Worm (Caenorhabditis elegans) whole organism, late embryonic: ENCODE data around the gene egl-27.

Experiments
- C08G9.2 ChIP-seq: sonication (generic microtip); optimal IDR thresholded peaks from 2 replicates; lab custom pipeline; 2016; ENCODE audit warnings: mild to moderate bottlenecking, missing genetic modification characterization, moderate library complexity, missing compliant biosample characterization
- F13H6.1 ChIP-seq: sonication (generic microtip); optimal IDR thresholded peaks from 2 replicates; lab custom pipeline; 2016; ENCODE audit warnings: missing genetic modification characterization, missing compliant biosample characterization
- K02D7.2 ChIP-seq: sonication (generic microtip); optimal IDR thresholded peaks from 2 replicates; lab custom pipeline; 2017; ENCODE audit warnings: mild to moderate bottlenecking, missing genetic modification characterization, missing compliant biosample characterization
- Y22D7AL.16 ChIP-seq: sonication (generic microtip); optimal IDR thresholded peaks from 2 replicates; lab custom pipeline; 2016; ENCODE audit warnings: missing genetic modification characterization, missing compliant biosample characterization
- ama-1 ChIP-seq: fragments of 150-350 bp; optimal IDR thresholded peaks from 2 replicates; lab custom pipeline; 2014
- ceh-18 ChIP-seq: sonication (generic microtip); optimal IDR thresholded peaks from 2 replicates; lab custom pipeline; 2016; ENCODE audit warnings: missing genetic modification characterization, missing compliant biosample characterization
- ceh-19 ChIP-seq: fragments of 200-800 bp; sonication (Bioruptor generic); optimal IDR thresholded peaks from 2 replicates; lab custom pipeline; 2018; ENCODE audit warnings: mild to moderate bottlenecking, missing genetic modification characterization, missing compliant biosample characterization
- ceh-22 ChIP-seq: sonication (generic microtip); optimal IDR thresholded peaks from 2 replicates; lab custom pipeline; 2017; ENCODE audit warnings: missing biosample characterization, missing genetic modification characterization
- ceh-31 ChIP-seq: sonication (generic microtip); optimal IDR thresholded peaks from 2 replicates; lab custom pipeline; 2016; ENCODE audit warnings: missing genetic modification characterization, missing compliant biosample characterization
- ceh-34 ChIP-seq: sonication (generic microtip); optimal IDR thresholded peaks from 2 replicates; lab custom pipeline; 2016; ENCODE audit warnings: mild to moderate bottlenecking, missing genetic modification characterization, missing compliant biosample characterization
- ceh-48 ChIP-seq: sonication (generic microtip); optimal IDR thresholded peaks from 2 replicates; lab custom pipeline; 2016; ENCODE audit warnings: missing genetic modification characterization, inconsistent platforms, missing compliant biosample characterization
- ceh-9 ChIP-seq: sonication (generic microtip); optimal IDR thresholded peaks from 2 replicates; lab custom pipeline; 2016; ENCODE audit warnings: mild to moderate bottlenecking, missing genetic modification characterization, inconsistent platforms, missing compliant biosample characterization
- dve-1 ChIP-seq: sonication (generic microtip); optimal IDR thresholded peaks from 2 replicates; lab custom pipeline; 2017; ENCODE audit warnings: antibody characterized with exemption, mild to moderate bottlenecking, missing genetic modification characterization, missing compliant biosample characterization
- elt-2 ChIP-seq: sonication (generic microtip); optimal IDR thresholded peaks from 2 replicates; lab custom pipeline; 2016; ENCODE audit warnings: missing genetic modification reagents, missing genetic modification characterization, missing compliant biosample characterization
- ets-4 ChIP-seq: sonication (generic microtip); optimal IDR thresholded peaks from 2 replicates; lab custom pipeline; 2016; ENCODE audit warnings: missing genetic modification characterization, missing compliant biosample characterization
- eyg-1 ChIP-seq: sonication (generic microtip); optimal IDR thresholded peaks from 2 replicates; lab custom pipeline; 2016; ENCODE audit warnings: missing genotype, missing genetic modification characterization, missing compliant biosample characterization
- gmeb-2 ChIP-seq: sonication (generic microtip); optimal IDR thresholded peaks from 2 replicates; lab custom pipeline; 2016; ENCODE audit warnings: missing genetic modification characterization, inconsistent platforms, missing compliant biosample characterization
- hlh-13 ChIP-seq: fragments of 200-800 bp; sonication (Bioruptor generic); optimal IDR thresholded peaks from 2 replicates; lab custom pipeline; 2018; ENCODE audit warnings: mild to moderate bottlenecking, missing genetic modification characterization, missing compliant biosample characterization
- hlh-15 ChIP-seq: sonication (generic microtip); optimal IDR thresholded peaks from 2 replicates; lab custom pipeline; 2016; ENCODE audit warnings: missing genetic modification characterization, missing compliant biosample characterization
- hlh-30 ChIP-seq: sonication (generic microtip); optimal IDR thresholded peaks from 2 replicates; lab custom pipeline; 2017; ENCODE audit warnings: antibody characterized with exemption, missing genetic modification characterization, missing compliant biosample characterization; ENCODE audit not compliant: insufficient read depth
- hlh-6 ChIP-seq: sonication (generic microtip); optimal IDR thresholded peaks from 2 replicates; lab custom pipeline; 2016; ENCODE audit warnings: missing genotype, missing genetic modification characterization, missing compliant biosample characterization
- hlh-8 ChIP-seq: sonication (generic microtip); optimal IDR thresholded peaks from 2 replicates; lab custom pipeline; 2016; ENCODE audit warnings: missing genotype, missing genetic modification characterization, missing compliant biosample characterization
- lim-6 ChIP-seq: sonication (generic microtip); optimal IDR thresholded peaks from 2 replicates; lab custom pipeline; 2016; ENCODE audit warnings: missing genetic modification characterization, missing compliant biosample characterization
- lin-11 ChIP-seq: fragments of 200-800 bp; sonication (Bioruptor generic); optimal IDR thresholded peaks from 2 replicates; lab custom pipeline; 2018; ENCODE audit warnings: mild to moderate bottlenecking, missing genetic modification characterization, missing compliant biosample characterization
- nfya-1 ChIP-seq: sonication (generic microtip); optimal IDR thresholded peaks from 2 replicates; lab custom pipeline; 2017; ENCODE audit warnings: missing genetic modification characterization, mild to moderate bottlenecking, missing compliant biosample characterization, antibody characterized with exemption, moderate library complexity
- nhr-11 ChIP-seq: fragments of 150-350 bp; optimal IDR thresholded peaks from 2 replicates; lab custom pipeline; 2014; ENCODE audit warnings: missing biosample characterization, missing genetic modification characterization
- nhr-232 ChIP-seq: sonication (generic microtip); optimal IDR thresholded peaks from 2 replicates; lab custom pipeline; 2016; ENCODE audit warnings: missing genetic modification characterization, missing compliant biosample characterization
- npax-4 ChIP-seq: sonication (generic microtip); optimal IDR thresholded peaks from 2 replicates; lab custom pipeline; 2016; ENCODE audit warnings: missing genetic modification characterization, missing compliant biosample characterization
- pax-1 ChIP-seq: fragments of 150-350 bp; optimal IDR thresholded peaks from 2 replicates; lab custom pipeline; 2014; ENCODE audit warnings: missing biosample characterization, missing genetic modification characterization
- pha-4 ChIP-seq: fragments of 150-350 bp; optimal IDR thresholded peaks from 2 replicates; lab custom pipeline; 2018; ENCODE audit warnings: missing biosample characterization, missing genetic modification reagents, missing genetic modification characterization
- pqm-1 ChIP-seq: sonication (generic microtip); optimal IDR thresholded peaks from 2 replicates; lab custom pipeline; 2016; ENCODE audit warnings: missing genetic modification characterization, missing compliant biosample characterization
- pros-1 ChIP-seq: fragments of 150-350 bp; optimal IDR thresholded peaks from 2 replicates; lab custom pipeline; 2014; ENCODE audit warnings: missing biosample characterization, missing genetic modification reagents, missing genetic modification characterization
- ref-2 ChIP-seq: sonication (generic microtip); optimal IDR thresholded peaks from 2 replicates; lab custom pipeline; 2016; ENCODE audit warnings: missing genetic modification characterization, missing compliant biosample characterization
- rnt-1 ChIP-seq: sonication (generic microtip); optimal IDR thresholded peaks from 2 replicates; lab custom pipeline; 2016; ENCODE audit warnings: missing genetic modification characterization, missing compliant biosample characterization
- sdc-2 ChIP-seq: sonication (generic microtip); optimal IDR thresholded peaks from 2 replicates; lab custom pipeline; 2016; ENCODE audit warnings: missing genotype, missing genetic modification characterization, missing compliant biosample characterization
- sox-2 ChIP-seq: fragments of 200-800 bp; sonication (Bioruptor generic); IDR thresholded peaks from 2 replicates; pipeline ENCODE4 v1.3.6; 2022; ENCODE audit warnings: missing genetic modification reagents, missing genetic modification characterization, missing compliant biosample characterization
- sox-4 ChIP-seq: sonication (generic microtip); optimal IDR thresholded peaks from 2 replicates; lab custom pipeline; 2017; ENCODE audit warnings: mild to moderate bottlenecking, missing genetic modification characterization, inconsistent platforms, missing compliant biosample characterization
- tbx-2 ChIP-seq: sonication (generic microtip); optimal IDR thresholded peaks from 2 replicates; lab custom pipeline; 2016; ENCODE audit warnings: missing genetic modification characterization, missing compliant biosample characterization
- tbx-7 ChIP-seq: sonication (generic microtip); optimal IDR thresholded peaks from 2 replicates; lab custom pipeline; 2016; ENCODE audit warnings: missing genotype, missing genetic modification characterization, missing compliant biosample characterization
- unc-3 ChIP-seq, 2 experiments: fragments of 200-800 bp in 1 of 2; sonication (Bioruptor generic) in 1 of 2; sonication (generic microtip) in 1 of 2; conservative IDR thresholded peaks in 1 of 2; optimal IDR thresholded peaks in 1 of 2; 2 replicates each; pipeline versions ENCODE4 v1.3.6 to Lab custom; 2016 to 2022; ENCODE audit warnings: missing compliant biosample characterization in 2 of 2, missing genetic modification characterization in 2 of 2, missing genetic modification reagents in 1 of 2
- unc-42 ChIP-seq: sonication (generic microtip); optimal IDR thresholded peaks from 2 replicates; lab custom pipeline; 2016; ENCODE audit warnings: missing genotype, missing genetic modification characterization, missing compliant biosample characterization
- unc-55 ChIP-seq: sonication (generic microtip); optimal IDR thresholded peaks from 2 replicates; lab custom pipeline; 2017; ENCODE audit warnings: missing biosample characterization, missing genetic modification reagents, missing genetic modification characterization
- unc-86 ChIP-seq: sonication (generic microtip); optimal IDR thresholded peaks from 2 replicates; lab custom pipeline; 2016; ENCODE audit warnings: missing genetic modification characterization, missing compliant biosample characterization
- ztf-16 ChIP-seq: sonication (generic microtip); optimal IDR thresholded peaks from 2 replicates; lab custom pipeline; 2017; ENCODE audit warnings: missing genetic modification characterization, missing compliant biosample characterization

Gene egl-27

ce11 chrII:6825732-6826131 lies 9.1 kb upstream of the egl-27 start (continued):
- TF ChIP-seq hlh-6 (tag; lab: Kevin White, UChicago) (no peak), hlh-30 (no peak), npax-4 (no peak), tbx-2 (tag; lab: Kevin White, UChicago) (peak; percentile 10), pax-1 (no peak), ztf-16 (tag; lab: Kevin White, UChicago) (no peak), dve-1 (tag; lab: Kevin White, UChicago) (no peak), lin-11 (tag; lab: Kevin White, UChicago) (no peak), gmeb-2 (tag; lab: Kevin White, UChicago) (no peak), pha-4 (tag; lab: Kevin White, UChicago) (no peak), ceh-22 (tag; lab: Kevin White, UChicago) (no peak), sox-2 (GFP tag; lab: Robert Waterston, UW) (no peak), K02D7.2 (tag; lab: Kevin White, UChicago) (no peak), lim-6 (tag; lab: Kevin White, UChicago) (no peak), hlh-15 (no peak), Y22D7AL.16 (tag; lab: Kevin White, UChicago) (no peak), ref-2 (tag; lab: Kevin White, UChicago) (peak; percentile 41), nhr-232 (tag; lab: Kevin White, UChicago) (no peak), ceh-31 (tag; lab: Kevin White, UChicago) (no peak), unc-3 (GFP tag; conservative IDR thresholded peaks at IDR 0.05; lab: Robert Waterston, UW) (no peak), unc-3 (tag; optimal IDR thresholded peaks at IDR 0.05; lab: Kevin White, UChicago) (no peak), eyg-1 (tag; lab: Kevin White, UChicago) (no peak), ceh-48 (no peak), rnt-1 (tag; lab: Kevin White, UChicago) (peak; percentile 72), pqm-1 (tag; lab: Kevin White, UChicago) (no peak), tbx-7 (no peak), ceh-19 (GFP tag; lab: Kevin White, UChicago) (no peak), ama-1 (lab: Kevin White, UChicago) (no peak), ets-4 (tag; lab: Kevin White, UChicago) (no peak), C08G9.2 (tag; lab: Kevin White, UChicago) (no peak), nhr-11 (no peak), sox-4 (tag; lab: Kevin White, UChicago) (no peak), sdc-2 (tag; lab: Kevin White, UChicago) (no peak), pros-1 (tag; lab: Kevin White, UChicago) (no peak), unc-86 (tag; lab: Kevin White, UChicago) (no peak), unc-55 (peak; percentile 88), elt-2 (tag; lab: Kevin White, UChicago) (no peak), hlh-13 (GFP tag; lab: Kevin White, UChicago) (no peak)

- no peak for TF ChIP-seq pha-4 (tag; lab: Kevin White, UChicago)
- TF ChIP-seq ceh-9 (tag; lab: Kevin White, UChicago) = no peak
- no peak for TF ChIP-seq ceh-48
- peak; percentile 46 for TF ChIP-seq ceh-18
- TF ChIP-seq unc-42 = peak; percentile 44
- peak; percentile 78 for TF ChIP-seq ceh-34 (tag; lab: Kevin White, UChicago)
- no peak for TF ChIP-seq F13H6.1 (tag; lab: Kevin White, UChicago)
- TF ChIP-seq nfya-1 (tag; lab: Kevin White, UChicago) = peak; percentile 39
- peak; percentile 31 for TF ChIP-seq rnt-1 (tag; lab: Kevin White, UChicago)
- peak; percentile 11 for TF ChIP-seq hlh-30
- peak; percentile 12 for TF ChIP-seq hlh-8 (tag; lab: Kevin White, UChicago)
- TF ChIP-seq, all 69 proteins: peak for 7
Measured at ce11 chrII:6826726-6827125, 8.1 kb upstream of the egl-27 start.
